Fruit fly (Drosophila melanogaster) S2 (cell line): ENCODE data around the gene Osi21.

Experiments
- CG8478 ChIP-seq: fragments of >200 bp; optimal IDR thresholded peaks from 2 replicates; lab custom pipeline; 2018
- CTCF ChIP-seq, 2 experiments: fragments of >200 bp; optimal IDR thresholded peaks; 2 replicates each; lab custom pipeline; 2018

dm6 chr2L:11236364-11236763 lies 49.1 kb downstream of the Osi21 start:
- TF ChIP-seq CG8478 (lab: Kevin White, UChicago) (no peak), CTCF (optimal IDR thresholded peaks at IDR 0.05; lab: Kevin White, UChicago) (no peak)
